Fruit fly (Drosophila melanogaster): ENCODE results near the gene dpr19.
A peak's percentile ranks its signal among the peaks of the same experiment; 100 is the strongest.

dpr19 gene

dm6 chr2L:10386824-10387223 is 10.9 kb downstream of the dpr19 start:
- TF ChIP-seq CG14711 (tag; optimal IDR thresholded peaks at IDR 0.05), result no peak
- no peak for TF ChIP-seq cic (GFP tag; optimal IDR thresholded peaks at IDR 0.05)
- no peak for TF ChIP-seq CG7101 (tag; optimal IDR thresholded peaks at IDR 0.05)
- TF ChIP-seq bab1 (GFP tag; optimal IDR thresholded peaks at IDR 0.05), result no peak

dm6 chr2L:10387869-10388726 is 12.1 kb downstream of the dpr19 start, which contains the start of gene da:
Gene da, plus strand, starts transcription at chr2L:10388105.
- TF ChIP-seq toe (GFP tag; optimal IDR thresholded peaks at IDR 0.05) (no peak), CG7045 (GFP tag; optimal IDR thresholded peaks at IDR 0.05) (peak; percentile 53), cic (GFP tag; optimal IDR thresholded peaks at IDR 0.05) (peak; percentile 45), bab1 (GFP tag; optimal IDR thresholded peaks at IDR 0.05) (peak; percentile 21), CG5204 (GFP tag; optimal IDR thresholded peaks at IDR 0.05) (no peak), CG11617 (GFP tag; optimal IDR thresholded peaks at IDR 0.05) (peak; percentile 74), cnc (optimal IDR thresholded peaks at IDR 0.05) (no peak), CG1620 (GFP tag; optimal IDR thresholded peaks at IDR 0.05) (peak; percentile 70), Crg-1 (GFP tag; optimal IDR thresholded peaks at IDR 0.05) (peak; percentile 33), CG14711 (tag; optimal IDR thresholded peaks at IDR 0.05) (peak; percentile 63), Clk (GFP tag; optimal IDR thresholded peaks at IDR 0.05) (no peak), CG12768 (GFP tag; optimal IDR thresholded peaks at IDR 0.05) (peak; percentile 52), Mnt (GFP tag; optimal IDR thresholded peaks at IDR 0.05) (peak; percentile 69), Hr96 (GFP tag; optimal IDR thresholded peaks at IDR 0.05) (no peak), CG33017 (tag; optimal IDR thresholded peaks at IDR 0.05) (peak; percentile 49), kay (GFP tag; ENCODE audit: borderline replicate concordance) (peak; percentile 99), CG7101 (tag; optimal IDR thresholded peaks at IDR 0.05) (peak; percentile 62), tj (GFP tag; optimal IDR thresholded peaks at IDR 0.05) (peak; percentile 30), pad (GFP tag; optimal IDR thresholded peaks at IDR 0.05) (peak; percentile 28), ovo (GFP tag; optimal IDR thresholded peaks at IDR 0.05) (no peak)

- TF ChIP-seq tj (GFP tag; optimal IDR thresholded peaks at IDR 0.05) (no peak), pad (GFP tag; optimal IDR thresholded peaks at IDR 0.05) (no peak), toe (GFP tag; optimal IDR thresholded peaks at IDR 0.05) (no peak), CG5204 (GFP tag; optimal IDR thresholded peaks at IDR 0.05) (no peak), CG7045 (GFP tag; optimal IDR thresholded peaks at IDR 0.05) (no peak), cnc (optimal IDR thresholded peaks at IDR 0.05) (no peak), Clk (GFP tag; optimal IDR thresholded peaks at IDR 0.05) (no peak), CG7101 (tag; optimal IDR thresholded peaks at IDR 0.05) (no peak), cic (GFP tag; optimal IDR thresholded peaks at IDR 0.05) (no peak), Crg-1 (GFP tag; optimal IDR thresholded peaks at IDR 0.05) (no peak), Hr96 (GFP tag; optimal IDR thresholded peaks at IDR 0.05) (no peak), CG12768 (GFP tag; optimal IDR thresholded peaks at IDR 0.05) (no peak), Mnt (GFP tag; optimal IDR thresholded peaks at IDR 0.05) (no peak), bab1 (GFP tag; optimal IDR thresholded peaks at IDR 0.05) (no peak), kay (GFP tag; ENCODE audit: borderline replicate concordance) (no peak)
These were observed 17.5 kb downstream of the dpr19 start for dm6 chr2L:10393467-10393866.

- TF ChIP-seq tj (GFP tag; optimal IDR thresholded peaks at IDR 0.05), result peak; percentile 96
- TF ChIP-seq CG7045 (GFP tag; optimal IDR thresholded peaks at IDR 0.05), result no peak
These were observed 19.1 kb downstream of the dpr19 start for dm6 chr2L:10395035-10395434.

dm6 chr2L:10395642-10396487 is 19.9 kb downstream of the dpr19 start, which contains the start of gene Mdh1:
Gene Mdh1, minus strand, starts transcription at chr2L:10396332.
- TF ChIP-seq CG12768 (GFP tag; optimal IDR thresholded peaks at IDR 0.05), result peak; percentile 19
- peak; percentile 28 for TF ChIP-seq Mnt (GFP tag; optimal IDR thresholded peaks at IDR 0.05)
- TF ChIP-seq tj (GFP tag; optimal IDR thresholded peaks at IDR 0.05), result no peak
- no peak for TF ChIP-seq toe (GFP tag; optimal IDR thresholded peaks at IDR 0.05)
- peak; percentile 79 for TF ChIP-seq kay (GFP tag; ENCODE audit: borderline replicate concordance)
- no peak for TF ChIP-seq CG5204 (GFP tag; optimal IDR thresholded peaks at IDR 0.05)
- TF ChIP-seq cic (GFP tag; optimal IDR thresholded peaks at IDR 0.05), result no peak
- TF ChIP-seq CG14711 (tag; optimal IDR thresholded peaks at IDR 0.05), result no peak
- no peak for TF ChIP-seq cnc (optimal IDR thresholded peaks at IDR 0.05)
- TF ChIP-seq Clk (GFP tag; optimal IDR thresholded peaks at IDR 0.05), result no peak
- no peak for TF ChIP-seq pad (GFP tag; optimal IDR thresholded peaks at IDR 0.05)
- peak; percentile 5 for TF ChIP-seq CG11617 (GFP tag; optimal IDR thresholded peaks at IDR 0.05)
- no peak for TF ChIP-seq Crg-1 (GFP tag; optimal IDR thresholded peaks at IDR 0.05)
- no peak for TF ChIP-seq ovo (GFP tag; optimal IDR thresholded peaks at IDR 0.05)
- no peak for TF ChIP-seq Hr96 (GFP tag; optimal IDR thresholded peaks at IDR 0.05)
- no peak for TF ChIP-seq CG1620 (GFP tag; optimal IDR thresholded peaks at IDR 0.05)
- peak; percentile 25 for TF ChIP-seq CG33017 (tag; optimal IDR thresholded peaks at IDR 0.05)
- TF ChIP-seq CG7101 (tag; optimal IDR thresholded peaks at IDR 0.05), result no peak
- TF ChIP-seq bab1 (GFP tag; optimal IDR thresholded peaks at IDR 0.05), result peak; percentile 32

- no peak for TF ChIP-seq kay (GFP tag; ENCODE audit: borderline replicate concordance)
- no peak for TF ChIP-seq Crg-1 (GFP tag; optimal IDR thresholded peaks at IDR 0.05)
- TF ChIP-seq CG1620 (GFP tag; optimal IDR thresholded peaks at IDR 0.05), result no peak
- no peak for TF ChIP-seq CG7045 (GFP tag; optimal IDR thresholded peaks at IDR 0.05)
- no peak for TF ChIP-seq Mnt (GFP tag; optimal IDR thresholded peaks at IDR 0.05)
- no peak for TF ChIP-seq toe (GFP tag; optimal IDR thresholded peaks at IDR 0.05)
- no peak for TF ChIP-seq CG5204 (GFP tag; optimal IDR thresholded peaks at IDR 0.05)
- TF ChIP-seq CG33017 (tag; optimal IDR thresholded peaks at IDR 0.05), result no peak
- TF ChIP-seq bab1 (GFP tag; optimal IDR thresholded peaks at IDR 0.05), result no peak
- no peak for TF ChIP-seq CG7101 (tag; optimal IDR thresholded peaks at IDR 0.05)
- TF ChIP-seq CG11617 (GFP tag; optimal IDR thresholded peaks at IDR 0.05), result no peak
- no peak for TF ChIP-seq CG14711 (tag; optimal IDR thresholded peaks at IDR 0.05)
- TF ChIP-seq cnc (optimal IDR thresholded peaks at IDR 0.05), result no peak
- TF ChIP-seq pad (GFP tag; optimal IDR thresholded peaks at IDR 0.05), result no peak
- no peak for TF ChIP-seq Clk (GFP tag; optimal IDR thresholded peaks at IDR 0.05)
- TF ChIP-seq Hr96 (GFP tag; optimal IDR thresholded peaks at IDR 0.05), result no peak
These were observed 20.5 kb downstream of the dpr19 start, which contains the start of gene Cnot4 for dm6 chr2L:10396488-10396824. Gene Cnot4, plus strand, starts transcription at chr2L:10396716.

Measured in whole organism, adult.